Worm (Caenorhabditis elegans): ENCODE measurements around the gene K09H11.6.

The K09H11.6 gene

ce11 chrV:5768292-5768695 lies 32.3 kb upstream of the K09H11.6 start (continued):
- TF ChIP-seq T26A8.4 (GFP tag; IDR thresholded peaks at IDR 0.05) (peak; percentile 46), nhr-237 (tag; optimal IDR thresholded peaks at IDR 0.05) (no peak), ama-1 (optimal IDR thresholded peaks at IDR 0.05) (no peak), ceh-62 (tag; optimal IDR thresholded peaks at IDR 0.05) (no peak), ceh-44 (GFP tag; IDR thresholded peaks at IDR 0.05) (no peak), gei-8 (GFP tag; optimal IDR thresholded peaks at IDR 0.05) (peak; percentile 71), tag-97 (GFP tag; IDR thresholded peaks at IDR 0.05) (no peak), D1046.2 (GFP tag; IDR thresholded peaks at IDR 0.05) (no peak), dmd-6 (GFP tag; IDR thresholded peaks at IDR 0.05) (peak; percentile 86), madf-5 (GFP tag; IDR thresholded peaks at IDR 0.05) (no peak), sdz-12 (GFP tag; optimal IDR thresholded peaks at IDR 0.05) (no peak), snpc-1.2 (GFP tag; IDR thresholded peaks at IDR 0.05) (no peak), ceh-28 (tag; optimal IDR thresholded peaks at IDR 0.05) (no peak), lin-29 (GFP tag; IDR thresholded peaks at IDR 0.05) (no peak), lin-13 (GFP tag; optimal IDR thresholded peaks at IDR 0.05) (no peak), dpl-1 (GFP tag; optimal IDR thresholded peaks at IDR 0.05) (peak; percentile 30), arid-1 (GFP tag; conservative IDR thresholded peaks at IDR 0.05) (no peak), mxl-2 (GFP tag; conservative IDR thresholded peaks at IDR 0.05) (peak; percentile 97), madf-9 (GFP tag; conservative IDR thresholded peaks at IDR 0.05) (no peak), spr-1 (tag; optimal IDR thresholded peaks at IDR 0.05) (peak; percentile 67), lin-38 (GFP tag; IDR thresholded peaks at IDR 0.05) (peak; percentile 32; the same call in 1 of the 2 replicates), saeg-2 (GFP tag; IDR thresholded peaks at IDR 0.05) (no peak), nhr-41 (GFP tag; IDR thresholded peaks at IDR 0.05) (no peak), spr-3 (GFP tag; optimal IDR thresholded peaks at IDR 0.05) (no peak), unc-62 (GFP tag; optimal IDR thresholded peaks at IDR 0.05 in 1 of 2) (peak in 1 of 2 experiments; percentile 71), unc-62 (tag; optimal IDR thresholded peaks at IDR 0.05) (no peak), mdt-29 (GFP tag; IDR thresholded peaks at IDR 0.05) (no peak), hlh-30 (tag; optimal IDR thresholded peaks at IDR 0.05; ENCODE audit: insufficient read depth) (peak; percentile 91), lin-39 (tag; optimal IDR thresholded peaks at IDR 0.05) (no peak), aha-1 (tag) (no peak), mdl-1 (tag; optimal IDR thresholded peaks at IDR 0.05) (peak; percentile 88 to 91), tra-1 (GFP tag; IDR thresholded peaks at IDR 0.05) (peak; percentile 40; the same call in 1 of the 2 replicates), dve-1 (tag; optimal IDR thresholded peaks at IDR 0.05; ENCODE audit: insufficient read depth) (peak; percentile 86), zip-11 (GFP tag; IDR thresholded peaks at IDR 0.05) (no peak), aly-2 (tag; optimal IDR thresholded peaks at IDR 0.05) (no peak), zfp-2 (tag; optimal IDR thresholded peaks at IDR 0.05) (no peak), set-16 (GFP tag; IDR thresholded peaks at IDR 0.05) (no peak), jun-1 (tag; optimal IDR thresholded peaks at IDR 0.05) (no peak), F10B5.3 (tag; optimal IDR thresholded peaks at IDR 0.05) (no peak), php-3 (GFP tag; IDR thresholded peaks at IDR 0.05) (peak; percentile 61; the same call in 1 of the 2 replicates), nhr-76 (tag; optimal IDR thresholded peaks at IDR 0.05) (no peak), Y75B8A.6 (GFP tag; IDR thresholded peaks at IDR 0.05) (no peak), daf-16 (GFP tag; optimal IDR thresholded peaks at IDR 0.05) (peak in 1 of 2 experiments; percentile 44), daf-16 (tag; optimal IDR thresholded peaks at IDR 0.05) (peak; percentile 66), nhr-10 (tag; optimal IDR thresholded peaks at IDR 0.05) (peak; percentile 79), ZK546.5 (tag; optimal IDR thresholded peaks at IDR 0.05) (no peak), nhr-111 (GFP tag; optimal IDR thresholded peaks at IDR 0.05) (no peak), daf-12 (tag; optimal IDR thresholded peaks at IDR 0.05) (no peak), nhr-77 (tag; optimal IDR thresholded peaks at IDR 0.05) (peak; percentile 9), pha-4 (GFP tag; IDR thresholded peaks at IDR 0.05) (no peak), pha-4 (tag; optimal IDR thresholded peaks at IDR 0.05) (no peak), nhr-28 (tag; optimal IDR thresholded peaks at IDR 0.05) (peak; percentile 81), Y105C5A.15 (GFP tag; IDR thresholded peaks at IDR 0.05) (no peak)

Data from whole organism, L4 larva.